Fruit fly (Drosophila melanogaster): Measurements from ENCODE around the gene Ugt35D1.

Gene Ugt35D1

dm6 chr3R:31345626-31346025 is 49.5 kb downstream of the Ugt35D1 start (continued):
- no peak for TF ChIP-seq CG8632 (GFP tag; optimal IDR thresholded peaks at IDR 0.05)
- TF ChIP-seq CG32006 (GFP tag; optimal IDR thresholded peaks at IDR 0.05) = peak; percentile 72
- peak; percentile 57 for TF ChIP-seq CG10631 (GFP tag; optimal IDR thresholded peaks at IDR 0.05)
- peak; percentile 34 for TF ChIP-seq fd59A (GFP tag; optimal IDR thresholded peaks at IDR 0.05)
- no peak for TF ChIP-seq Lpt (GFP tag; optimal IDR thresholded peaks at IDR 0.05)
- TF ChIP-seq topi (GFP tag; optimal IDR thresholded peaks at IDR 0.05) = no peak
- no peak for TF ChIP-seq dac (GFP tag; optimal IDR thresholded peaks at IDR 0.05)
